Worm (Caenorhabditis elegans): ENCODE results near the gene enpl-1.

Gene enpl-1

DNA sequence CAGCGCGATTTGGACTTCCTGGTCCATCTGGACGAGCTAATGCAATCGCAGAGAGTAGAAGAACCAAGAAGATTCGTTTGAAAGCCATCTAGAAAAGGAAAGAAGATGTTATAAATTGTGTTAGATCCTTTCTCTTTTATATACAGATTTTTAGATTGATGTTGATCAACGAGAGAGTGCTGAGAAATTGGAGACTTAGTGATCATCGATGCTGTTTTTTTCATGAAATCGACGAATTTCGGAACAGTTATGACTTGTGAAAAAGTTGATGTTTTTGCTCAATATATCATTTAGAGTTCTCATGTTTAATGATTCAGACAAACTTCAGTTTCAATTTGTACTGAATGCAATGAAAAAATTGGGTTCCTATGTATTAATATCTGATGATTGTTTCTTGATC, 16.5 kb upstream of the enpl-1 start, which contains the start of gene srlf-17:
Gene srlf-17, minus strand, starts transcription at position 101 of the 400 bp plus-strand sequence.
- no peak for TF ChIP-seq athp-1 (tag; optimal IDR thresholded peaks at IDR 0.05)
- no peak for TF ChIP-seq ccch-3 (GFP tag; optimal IDR thresholded peaks at IDR 0.05)
- TF ChIP-seq gei-17 (GFP tag; optimal IDR thresholded peaks at IDR 0.05) = no peak
- no peak for TF ChIP-seq repo-1 (tag; optimal IDR thresholded peaks at IDR 0.05)
- no peak for TF ChIP-seq mcd-1 (GFP tag; IDR thresholded peaks at IDR 0.05)
- no peak for TF ChIP-seq die-1 (tag; optimal IDR thresholded peaks at IDR 0.05)
- TF ChIP-seq sdz-38 (tag; optimal IDR thresholded peaks at IDR 0.05) = no peak
- TF ChIP-seq hrde-1 (tag; optimal IDR thresholded peaks at IDR 0.05; ENCODE audit: borderline replicate concordance) = no peak
- no peak for TF ChIP-seq ztf-22 (GFP tag; optimal IDR thresholded peaks at IDR 0.05)
- no peak for TF ChIP-seq lin-54 (GFP tag; optimal IDR thresholded peaks at IDR 0.05)
- no peak for TF ChIP-seq lin-35 (GFP tag; optimal IDR thresholded peaks at IDR 0.05)
- TF ChIP-seq akir-1 (GFP tag; optimal IDR thresholded peaks at IDR 0.05) = no peak
- no peak for TF ChIP-seq madf-3 (GFP tag; IDR thresholded peaks at IDR 0.05)
- TF ChIP-seq atf-7 (tag; optimal IDR thresholded peaks at IDR 0.05) = no peak

DNA sequence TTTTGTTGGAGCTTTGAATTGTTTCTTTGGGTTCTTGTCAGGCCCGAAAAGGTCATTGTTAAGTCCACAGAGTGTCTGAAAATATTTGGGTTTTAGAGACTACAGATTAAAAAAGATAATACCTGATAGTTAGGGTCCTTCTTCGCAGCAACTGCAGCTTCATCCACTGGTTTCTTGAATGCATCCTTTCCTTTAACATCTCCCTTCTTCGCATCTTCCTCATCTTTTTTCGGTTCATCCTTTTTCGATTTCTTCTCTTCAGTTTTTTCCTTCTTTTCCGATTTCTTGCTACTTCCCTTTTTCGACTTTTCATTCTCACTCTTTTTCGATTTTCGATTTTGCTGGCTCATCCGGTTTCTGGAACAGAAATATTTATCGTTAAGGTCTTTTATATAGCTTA, 15.6 kb upstream of the enpl-1 start:
- TF ChIP-seq lsy-27 (tag; optimal IDR thresholded peaks at IDR 0.05; ENCODE audit: borderline replicate concordance, insufficient read depth) (no peak), K11D2.4 (GFP tag; IDR thresholded peaks at IDR 0.05) (no peak), bed-2 (GFP tag; IDR thresholded peaks at IDR 0.05) (no peak), hsf-1 (GFP tag; IDR thresholded peaks at IDR 0.05) (no peak), aptf-3 (GFP tag; IDR thresholded peaks at IDR 0.05) (no peak), die-1 (tag; optimal IDR thresholded peaks at IDR 0.05) (no peak)

ce11 chrIV:11105724-11106123, 13.4 kb upstream of the enpl-1 start, which contains the start of gene srlf-24:
srlf-24 (minus strand) TSS chrIV:11105824.
- TF ChIP-seq ama-1 (optimal IDR thresholded peaks at IDR 0.05) (no peak), ama-1 (GFP tag; optimal IDR thresholded peaks at IDR 0.05) (no peak), sdz-38 (tag; optimal IDR thresholded peaks at IDR 0.05) (no peak), madf-10 (tag; optimal IDR thresholded peaks at IDR 0.05) (no peak), madf-3 (GFP tag; IDR thresholded peaks at IDR 0.05) (no peak), F52B5.7 (tag; optimal IDR thresholded peaks at IDR 0.05) (no peak), Y95B8A.8 (GFP tag; IDR thresholded peaks at IDR 0.05) (no peak), akir-1 (GFP tag; optimal IDR thresholded peaks at IDR 0.05) (no peak), mes-4 (tag; optimal IDR thresholded peaks at IDR 0.05) (no peak), lsl-1 (GFP tag; optimal IDR thresholded peaks at IDR 0.05) (no peak), lin-54 (GFP tag; optimal IDR thresholded peaks at IDR 0.05) (no peak), ZK185.1 (tag; optimal IDR thresholded peaks at IDR 0.05; ENCODE audit: poor library complexity, severe bottlenecking) (no peak), nfyb-1 (GFP tag; IDR thresholded peaks at IDR 0.05) (no peak)

DNA sequence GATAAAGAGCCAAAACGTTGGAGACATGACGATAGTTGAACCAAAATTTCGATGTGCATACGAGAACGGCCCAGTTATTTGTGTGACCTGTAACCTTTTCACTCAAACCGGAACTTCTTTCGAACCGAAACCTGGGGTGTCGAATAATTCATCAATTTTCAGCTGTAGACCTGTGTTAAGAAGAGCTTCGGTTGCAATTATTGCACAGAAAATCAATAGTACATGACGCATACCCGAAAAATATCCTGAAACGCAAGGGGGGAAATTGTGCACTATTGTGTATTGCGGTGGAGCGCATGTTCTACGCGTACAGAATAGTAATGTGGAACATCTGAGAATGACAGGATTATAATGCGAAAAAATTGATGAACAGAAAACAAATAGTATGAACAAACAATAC, 9.3 kb upstream of the enpl-1 start, which contains the start of gene pigk-1:
Gene pigk-1, minus strand, starts transcription at position 248 of the 400 bp plus-strand sequence.
- TF ChIP-seq ekl-4 (GFP tag; IDR thresholded peaks at IDR 0.05) (peak; percentile 57), lir-1 (GFP tag; conservative IDR thresholded peaks at IDR 0.05) (no peak), madf-8 (GFP tag; conservative IDR thresholded peaks at IDR 0.05) (peak; percentile 35; the same call in 1 of the 2 replicates), F49E8.2 (tag; optimal IDR thresholded peaks at IDR 0.05; ENCODE audit: insufficient read depth) (peak; percentile 69), snpc-3.4 (tag; optimal IDR thresholded peaks at IDR 0.05) (peak; percentile 43), F55B11.4 (tag; optimal IDR thresholded peaks at IDR 0.05; ENCODE audit: borderline replicate concordance, insufficient read depth) (no peak), lin-54 (GFP tag; optimal IDR thresholded peaks at IDR 0.05) (peak; percentile 56), C17E4.6 (GFP tag; IDR thresholded peaks at IDR 0.05) (peak; percentile 73; the same call in 1 of the 2 replicates), sptf-2 (GFP tag; optimal IDR thresholded peaks at IDR 0.05) (no peak), atf-7 (tag; optimal IDR thresholded peaks at IDR 0.05) (no peak), F33H1.4 (GFP tag; IDR thresholded peaks at IDR 0.05) (peak; percentile 45), attf-6 (GFP tag; IDR thresholded peaks at IDR 0.05) (peak; percentile 76), D2030.7 (GFP tag; IDR thresholded peaks at IDR 0.05) (peak; percentile 38; the same call in 1 of the 2 replicates), attf-5 (GFP tag; optimal IDR thresholded peaks at IDR 0.05) (no peak), cebp-2 (GFP tag; IDR thresholded peaks at IDR 0.05) (0 out of 2 replicates have a peak, but pooled peaks have one; percentile 41), F10E7.11 (tag; optimal IDR thresholded peaks at IDR 0.05) (no peak), B0019.2 (GFP tag; conservative IDR thresholded peaks at IDR 0.05) (no peak), mcd-1 (GFP tag; IDR thresholded peaks at IDR 0.05) (peak; percentile 48; the same call in 1 of the 2 replicates), F23B12.7 (tag; optimal IDR thresholded peaks at IDR 0.05; ENCODE audit: insufficient read depth) (no peak)

Data from whole organism, young adult.